Fruit fly (Drosophila melanogaster) whole organism, embryonic: ENCODE results near the gene CG31800.

Source experiments
- CG10366 ChIP-seq: fragments of 200-800 bp; sonication (Bioruptor generic); IDR thresholded peaks from 2 replicates; pipeline ENCODE4 v1.3.6; 2022; ENCODE audit warnings: missing biosample characterization, missing genetic modification characterization
- CG14667 ChIP-seq: fragments of 200-800 bp; sonication (Bioruptor generic); IDR thresholded peaks from 2 replicates; pipeline ENCODE4 v1.3.6; 2022; ENCODE audit warnings: missing biosample characterization, missing genetic modification characterization
- CG1647 ChIP-seq: fragments of 200-800 bp; sonication (Bioruptor generic); optimal IDR thresholded peaks from 3 replicates; lab custom pipeline; 2016; ENCODE audit warnings: missing biosample characterization, missing genetic modification characterization
- CG17829 ChIP-seq: fragments of 200-800 bp; optimal IDR thresholded peaks from 2 replicates; lab custom pipeline; 2019; ENCODE audit warnings: missing biosample characterization, mild to moderate bottlenecking, missing genetic modification characterization, moderate library complexity
- CG34422 ChIP-seq: fragments of 200-800 bp; sonication (Bioruptor generic); IDR thresholded peaks from 3 replicates; pipeline ENCODE4 v1.3.6; 2022; ENCODE audit warnings: missing biosample characterization, missing genetic modification characterization
- CG7357 ChIP-seq: fragments of 200-800 bp; sonication (Bioruptor generic); IDR thresholded peaks from 3 replicates; pipeline ENCODE4 v1.3.6; 2022; ENCODE audit warnings: missing biosample characterization, missing genetic modification characterization
- Doc3 ChIP-seq: fragments of 200-800 bp; sonication (Bioruptor generic); IDR thresholded peaks from 3 replicates; pipeline ENCODE4 v1.3.6; 2022; ENCODE audit warnings: missing biosample characterization, missing genetic modification characterization; ENCODE audit not compliant: partially characterized antibody
- Max ChIP-seq: fragments of 200-800 bp; sonication (Bioruptor generic); optimal IDR thresholded peaks from 2 replicates; lab custom pipeline; 2016; ENCODE audit warnings: missing biosample characterization, mild to moderate bottlenecking, missing genetic modification characterization
- lbe ChIP-seq: fragments of 200-800 bp; sonication (Bioruptor generic); optimal IDR thresholded peaks from 2 replicates; lab custom pipeline; 2016; ENCODE audit warnings: missing biosample characterization, mild to moderate bottlenecking, missing genetic modification characterization
- lov ChIP-seq, 2 experiments: fragments of 200-800 bp in 1 of 2; fragments of >200 bp in 1 of 2; sonication (Bioruptor generic) in 1 of 2; IDR thresholded peaks in 1 of 2; optimal IDR thresholded peaks in 1 of 2; 2 replicates in 1 of 2; 3 replicates in 1 of 2; pipeline versions ENCODE4 v1.3.6 to Lab custom; 2017 to 2022; ENCODE audit warnings: missing biosample characterization in 1 of 2, missing genetic modification characterization in 1 of 2
- sens ChIP-seq: fragments of 200-800 bp; sonication (Bioruptor generic); peaks from one replicate; lab custom pipeline; 2016; ENCODE audit warnings: missing biosample characterization, missing genetic modification characterization
- tna ChIP-seq: fragments of 200-800 bp; sonication (Bioruptor generic); IDR thresholded peaks from 2 replicates; pipeline ENCODE4 v1.3.6; 2022; ENCODE audit warnings: missing biosample characterization, missing genetic modification characterization; ENCODE audit not compliant: partially characterized antibody

- no peak for TF ChIP-seq Doc3 (GFP tag; lab: Robert Waterston, UW)
- TF ChIP-seq tna (GFP tag; lab: Robert Waterston, UW) = no peak
- no peak for TF ChIP-seq lbe (GFP tag; lab: Kevin White, UChicago)
- no peak for TF ChIP-seq CG10366 (GFP tag; lab: Robert Waterston, UW)
- no peak for TF ChIP-seq CG7357 (GFP tag; lab: Robert Waterston, UW)
- TF ChIP-seq lov (optimal IDR thresholded peaks at IDR 0.05; lab: Kevin White, UChicago) = no peak
- TF ChIP-seq lov (GFP tag; IDR thresholded peaks at IDR 0.05; lab: Robert Waterston, UW) = no peak
- no peak for TF ChIP-seq CG1647 (GFP tag; lab: Kevin White, UChicago)
- no peak for TF ChIP-seq CG34422 (GFP tag; lab: Robert Waterston, UW)
- no peak for TF ChIP-seq CG14667 (GFP tag; lab: Robert Waterston, UW)
- no peak for TF ChIP-seq Max (GFP tag; lab: Kevin White, UChicago)
- no peak for TF ChIP-seq sens (GFP tag; lab: Kevin White, UChicago)
- TF ChIP-seq CG17829 (tag; lab: Kevin White, UChicago) = no peak
Observed at dm6 chr2L:19037455-19037854, 3.1 kb upstream of the CG31800 start.
